Worm (Caenorhabditis elegans) whole organism, L1 larva: ENCODE measurements around the gene gbf-1.

Source experiments
- C34B4.2 ChIP-seq: sonication (generic microtip); optimal IDR thresholded peaks from 2 replicates; lab custom pipeline; 2017; ENCODE audit warnings: mild to moderate bottlenecking, missing genetic modification characterization, missing compliant biosample characterization
- F16B12.6 ChIP-seq: fragments of 150-350 bp; optimal IDR thresholded peaks from 2 replicates; lab custom pipeline; 2014; ENCODE audit warnings: missing biosample characterization, missing genetic modification characterization
- Y116A8C.19 ChIP-seq: sonication (generic microtip); optimal IDR thresholded peaks from 2 replicates; lab custom pipeline; 2016; ENCODE audit warnings: missing compliant biosample characterization, missing genetic modification characterization, borderline replicate concordance
- aly-2 ChIP-seq: fragments of 150-350 bp; optimal IDR thresholded peaks from 2 replicates; lab custom pipeline; 2014; ENCODE audit warnings: missing biosample characterization, missing genetic modification characterization
- blmp-1 ChIP-seq: fragments of 150-350 bp; optimal IDR thresholded peaks from 2 replicates; lab custom pipeline; 2014; ENCODE audit warnings: missing biosample characterization, missing genetic modification characterization
- ceh-63 ChIP-seq: fragments of 200-800 bp; sonication (Bioruptor generic); optimal IDR thresholded peaks from 2 replicates; lab custom pipeline; 2018; ENCODE audit warnings: mild to moderate bottlenecking, missing genetic modification characterization, missing compliant biosample characterization
- ceh-8 ChIP-seq: fragments of 200-800 bp; sonication (Bioruptor generic); optimal IDR thresholded peaks from 2 replicates; lab custom pipeline; 2018; ENCODE audit warnings: mild to moderate bottlenecking, missing genetic modification characterization, moderate library complexity, missing compliant biosample characterization
- ceh-88 ChIP-seq: fragments of 200-800 bp; sonication (Bioruptor generic); IDR thresholded peaks from 2 replicates; pipeline ENCODE4 v1.3.6; 2022; ENCODE audit warnings: missing genetic modification characterization, missing compliant biosample characterization
- ces-1 ChIP-seq: fragments of 150-350 bp; optimal IDR thresholded peaks from 2 replicates; lab custom pipeline; 2014; ENCODE audit warnings: missing biosample characterization, missing genetic modification reagents, missing genetic modification characterization
- dpl-1 ChIP-seq, 3 experiments: fragments of 150-350 bp in 2 of 3; sonication (generic microtip) in 1 of 3; optimal IDR thresholded peaks; 2 replicates each; lab custom pipeline; 2014 to 2017; ENCODE audit warnings: missing biosample characterization in 3 of 3, missing genetic modification characterization in 3 of 3, missing genetic modification reagents in 3 of 3
- efl-1 ChIP-seq, 4 experiments: fragments of 150-350 bp; optimal IDR thresholded peaks in 3 of 4; peaks in 1 of 4; 1 replicate in 1 of 4; 2 replicates in 3 of 4; lab custom pipeline; 2014; ENCODE audit warnings: missing biosample characterization in 2 of 4, missing genetic modification characterization in 2 of 4, missing genetic modification reagents in 2 of 4
- elt-2 ChIP-seq: sonication (generic microtip); optimal IDR thresholded peaks from 2 replicates; lab custom pipeline; 2016; ENCODE audit warnings: missing genetic modification characterization, mild to moderate bottlenecking, inconsistent platforms, missing compliant biosample characterization, missing genetic modification reagents
- fkh-4 ChIP-seq: sonication (generic microtip); optimal IDR thresholded peaks from 2 replicates; lab custom pipeline; 2016; ENCODE audit warnings: missing compliant biosample characterization, missing genetic modification characterization, borderline replicate concordance
- fkh-8 ChIP-seq: sonication (generic microtip); optimal IDR thresholded peaks from 2 replicates; lab custom pipeline; 2016; ENCODE audit warnings: mild to moderate bottlenecking, missing genetic modification characterization, missing compliant biosample characterization
- hlh-17 ChIP-seq: fragments of 200-800 bp; sonication (Bioruptor generic); optimal IDR thresholded peaks from 2 replicates; lab custom pipeline; 2018; ENCODE audit warnings: missing genetic modification characterization, mild to moderate bottlenecking, missing compliant biosample characterization, moderate library complexity, borderline replicate concordance
- hpl-2 ChIP-seq: fragments of 150-350 bp; optimal IDR thresholded peaks from 2 replicates; lab custom pipeline; 2014; ENCODE audit warnings: missing biosample characterization, missing genetic modification reagents, missing genetic modification characterization
- isw-1 ChIP-seq: fragments of 200-800 bp; sonication (Bioruptor generic); IDR thresholded peaks from 2 replicates; pipeline ENCODE4 v1.3.6; 2022; ENCODE audit warnings: missing genetic modification characterization, missing compliant biosample characterization
- jun-1 ChIP-seq: fragments of 150-350 bp; optimal IDR thresholded peaks from 2 replicates; lab custom pipeline; 2014; ENCODE audit warnings: missing biosample characterization, missing genetic modification reagents, missing genetic modification characterization
- lin-13 ChIP-seq: fragments of 150-350 bp; optimal IDR thresholded peaks from 2 replicates; lab custom pipeline; 2014; ENCODE audit warnings: missing biosample characterization, missing genetic modification reagents, missing genetic modification characterization
- lin-15B ChIP-seq: fragments of 150-350 bp; sonication (generic microtip); optimal IDR thresholded peaks from 3 replicates; lab custom pipeline; 2014; ENCODE audit warnings: missing biosample characterization, missing genetic modification characterization
- lin-39 ChIP-seq: fragments of 150-350 bp; optimal IDR thresholded peaks from 2 replicates; lab custom pipeline; 2014; ENCODE audit warnings: missing biosample characterization, missing genetic modification reagents, missing genetic modification characterization
- lsy-2 ChIP-seq, 2 experiments: fragments of 150-350 bp; optimal IDR thresholded peaks; 2 replicates each; lab custom pipeline; 2014; ENCODE audit warnings: missing biosample characterization in 2 of 2, missing genetic modification characterization in 2 of 2
- mab-9 ChIP-seq: fragments of 200-800 bp; sonication (Bioruptor generic); IDR thresholded peaks from 2 replicates; pipeline ENCODE4 v1.3.6; 2022; ENCODE audit warnings: missing genetic modification reagents, missing genetic modification characterization, missing compliant biosample characterization
- mdl-1 ChIP-seq, 2 experiments: fragments of 150-350 bp; optimal IDR thresholded peaks; 2 replicates each; lab custom pipeline; 2014 to 2017; ENCODE audit warnings: missing biosample characterization in 2 of 2, missing genetic modification characterization in 2 of 2, inconsistent platforms in 1 of 2
- mef-2 ChIP-seq: fragments of 150-350 bp; optimal IDR thresholded peaks from 2 replicates; lab custom pipeline; 2014; ENCODE audit warnings: missing biosample characterization, missing genetic modification characterization
- mep-1 ChIP-seq: fragments of 150-350 bp; optimal IDR thresholded peaks from 2 replicates; lab custom pipeline; 2014; ENCODE audit warnings: missing biosample characterization, missing genetic modification characterization
- nhr-11 ChIP-seq: fragments of 150-350 bp; optimal IDR thresholded peaks from 2 replicates; lab custom pipeline; 2014; ENCODE audit warnings: missing biosample characterization, missing genetic modification characterization
- nhr-12 ChIP-seq: sonication (generic microtip); optimal IDR thresholded peaks from 2 replicates; lab custom pipeline; 2017; ENCODE audit warnings: missing biosample characterization, missing genetic modification characterization
- nhr-19 ChIP-seq: fragments of 200-800 bp; sonication (Bioruptor generic); conservative IDR thresholded peaks from 2 replicates; pipeline ENCODE4 v1.3.6; 2022; ENCODE audit warnings: missing genetic modification characterization, missing compliant biosample characterization
- nhr-237 ChIP-seq: fragments of 150-350 bp; optimal IDR thresholded peaks from 2 replicates; lab custom pipeline; 2014; ENCODE audit warnings: missing biosample characterization, missing genetic modification characterization
- nhr-47 ChIP-seq: sonication (generic microtip); optimal IDR thresholded peaks from 2 replicates; lab custom pipeline; 2016; ENCODE audit warnings: mild to moderate bottlenecking, missing genetic modification characterization, moderate library complexity, missing compliant biosample characterization
- nhr-71 ChIP-seq: sonication (generic microtip); optimal IDR thresholded peaks from 2 replicates; lab custom pipeline; 2016; ENCODE audit warnings: mild to moderate bottlenecking, missing genetic modification characterization, moderate library complexity, missing compliant biosample characterization
- nhr-76 ChIP-seq: sonication (generic microtip); optimal IDR thresholded peaks from 2 replicates; lab custom pipeline; 2017; ENCODE audit warnings: missing biosample characterization, missing genetic modification characterization
- nhr-84 ChIP-seq: sonication (generic microtip); optimal IDR thresholded peaks from 2 replicates; lab custom pipeline; 2017; ENCODE audit warnings: missing biosample characterization, missing genetic modification characterization
- nhr-85 ChIP-seq: sonication (generic microtip); peaks from one replicate; lab custom pipeline; 2016; ENCODE audit warnings: missing genetic modification characterization, inconsistent platforms, missing compliant biosample characterization
- nhr-90 ChIP-seq: sonication (generic microtip); optimal IDR thresholded peaks from 2 replicates; lab custom pipeline; 2016; ENCODE audit warnings: mild to moderate bottlenecking, missing genetic modification characterization, missing compliant biosample characterization; ENCODE audit not compliant: poor library complexity
- pag-3 ChIP-seq: sonication (generic microtip); optimal IDR thresholded peaks from 2 replicates; lab custom pipeline; 2017; ENCODE audit warnings: missing genetic modification characterization, mild to moderate bottlenecking, missing compliant biosample characterization, antibody characterized with exemption, borderline replicate concordance; ENCODE audit not compliant: insufficient read depth
- pax-3 ChIP-seq: fragments of 200-800 bp; sonication (Bioruptor generic); optimal IDR thresholded peaks from 2 replicates; lab custom pipeline; 2018; ENCODE audit warnings: mild to moderate bottlenecking, missing genetic modification characterization, moderate library complexity, missing compliant biosample characterization
- pqm-1 ChIP-seq: sonication (generic microtip); optimal IDR thresholded peaks from 3 replicates; lab custom pipeline; 2017; ENCODE audit warnings: missing biosample characterization, missing genetic modification characterization
- skn-1 ChIP-seq: fragments of 150-350 bp; optimal IDR thresholded peaks from 2 replicates; lab custom pipeline; 2014; ENCODE audit warnings: missing biosample characterization, missing genetic modification characterization
- snu-23 ChIP-seq: sonication (generic microtip); optimal IDR thresholded peaks from 2 replicates; lab custom pipeline; 2016; ENCODE audit warnings: missing genetic modification characterization, missing compliant biosample characterization
- sox-4 ChIP-seq: sonication (generic microtip); optimal IDR thresholded peaks from 2 replicates; lab custom pipeline; 2016; ENCODE audit warnings: missing genetic modification characterization, missing compliant biosample characterization
- sptf-1 ChIP-seq: fragments of 150-350 bp; optimal IDR thresholded peaks from 2 replicates; lab custom pipeline; 2014; ENCODE audit warnings: missing biosample characterization, missing genetic modification characterization
- tbx-2 ChIP-seq: sonication (generic microtip); optimal IDR thresholded peaks from 2 replicates; lab custom pipeline; 2016; ENCODE audit warnings: missing genetic modification characterization, missing compliant biosample characterization
- tlp-1 ChIP-seq: fragments of 150-350 bp; optimal IDR thresholded peaks from 2 replicates; lab custom pipeline; 2014; ENCODE audit warnings: missing biosample characterization, missing genetic modification characterization
- unc-30 ChIP-seq: sonication (generic microtip); optimal IDR thresholded peaks from 2 replicates; lab custom pipeline; 2017; ENCODE audit warnings: missing biosample characterization, missing genetic modification characterization
- unc-86 ChIP-seq: sonication (generic microtip); optimal IDR thresholded peaks from 2 replicates; lab custom pipeline; 2016; ENCODE audit warnings: missing genetic modification characterization, missing compliant biosample characterization
- zag-1 ChIP-seq: fragments of 150-350 bp; optimal IDR thresholded peaks from 2 replicates; lab custom pipeline; 2014; ENCODE audit warnings: missing biosample characterization, missing genetic modification characterization
- zip-4 ChIP-seq: fragments of 200-800 bp; sonication (Bioruptor generic); optimal IDR thresholded peaks from 2 replicates; lab custom pipeline; 2018; ENCODE audit warnings: mild to moderate bottlenecking, missing genetic modification characterization, moderate library complexity, missing compliant biosample characterization
- ztf-11 ChIP-seq, 2 experiments: sonication (generic microtip); optimal IDR thresholded peaks; 2 replicates each; lab custom pipeline; 2016 to 2017; ENCODE audit warnings: missing genetic modification characterization in 2 of 2, missing biosample characterization in 1 of 2, missing compliant biosample characterization in 1 of 2

The gbf-1 gene

DNA sequence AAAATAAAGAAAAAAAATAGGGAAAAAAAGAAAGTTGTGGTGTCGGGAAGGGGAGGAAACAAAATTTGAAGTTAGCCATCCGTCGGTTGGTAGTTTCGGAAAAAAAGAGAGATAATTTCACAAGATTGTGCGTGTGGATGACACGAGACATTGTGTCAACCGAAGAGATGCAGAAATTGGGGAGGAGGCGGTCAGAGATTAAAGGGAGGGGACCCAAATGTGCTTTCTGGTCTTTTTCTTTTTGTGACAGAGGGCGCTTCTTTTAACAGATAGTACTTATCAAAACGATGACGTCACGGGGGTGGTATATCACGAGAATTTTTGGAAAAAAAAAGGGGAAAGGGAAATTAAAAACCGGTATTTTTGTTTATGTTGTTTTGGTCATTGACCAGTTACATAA is 35.0 kb downstream of the gbf-1 start (continued):
- peak in 1 of 2 experiments; percentile 11 for TF ChIP-seq mdl-1 (tag; optimal IDR thresholded peaks at IDR 0.05; lab: Kevin White, UChicago)
- TF ChIP-seq unc-86 (tag; lab: Kevin White, UChicago), result no peak
- TF ChIP-seq unc-30 (tag; lab: Kevin White, UChicago), result no peak
- TF ChIP-seq ztf-11 (tag; optimal IDR thresholded peaks at IDR 0.05; lab: Kevin White, UChicago), result no peak
- peak; percentile 20; the same call in 1 of the 2 replicates for TF ChIP-seq isw-1 (GFP tag; lab: Robert Waterston, UW)
- TF ChIP-seq fkh-4, result no peak
- no peak for TF ChIP-seq sptf-1
- TF ChIP-seq mep-1 (tag; lab: Kevin White, UChicago), result no peak
- no peak for TF ChIP-seq nhr-12
- TF ChIP-seq tlp-1 (tag; lab: Kevin White, UChicago), result no peak
- TF ChIP-seq C34B4.2 (tag; lab: Kevin White, UChicago), result no peak
- no peak for TF ChIP-seq ceh-8 (GFP tag; lab: Kevin White, UChicago)
- TF ChIP-seq nhr-90 (tag; lab: Kevin White, UChicago), result peak; percentile 8
- no peak for TF ChIP-seq lin-15B (tag; lab: Kevin White, UChicago)
- peak; percentile 28 for TF ChIP-seq zag-1
- TF ChIP-seq jun-1, result no peak
- no peak for TF ChIP-seq nhr-11 (tag; lab: Kevin White, UChicago)
- no peak for TF ChIP-seq hlh-17
- peak; percentile 51 for TF ChIP-seq nhr-19 (GFP tag; lab: Robert Waterston, UW)
- peak; percentile 57 to 65 for TF ChIP-seq lsy-2 (tag; optimal IDR thresholded peaks at IDR 0.05; lab: Kevin White, UChicago)
- peak; percentile 38 for TF ChIP-seq nhr-47 (tag; lab: Kevin White, UChicago)
- TF ChIP-seq tbx-2 (tag; lab: Kevin White, UChicago), result peak; percentile 50
- peak; percentile 29 to 44 (median 29) for TF ChIP-seq dpl-1 (GFP tag; optimal IDR thresholded peaks at IDR 0.05; lab: Kevin White, UChicago)
- peak; percentile 43 to 48 for TF ChIP-seq efl-1 (optimal IDR thresholded peaks at IDR 0.05; lab: Kevin White, UChicago)
- peak; percentile 31 to 33 for TF ChIP-seq efl-1 (GFP tag; optimal IDR thresholded peaks at IDR 0.05 in 1 of 2; lab: Kevin White, UChicago)
- TF ChIP-seq nhr-84 (tag; lab: Kevin White, UChicago), result no peak
- TF ChIP-seq nhr-85 (tag; lab: Kevin White, UChicago), result peak; percentile 85
- no peak for TF ChIP-seq sox-4
- no peak for TF ChIP-seq lin-13
- no peak for TF ChIP-seq aly-2 (tag; lab: Kevin White, UChicago)
- no peak for TF ChIP-seq pqm-1 (tag; lab: Kevin White, UChicago)
- TF ChIP-seq nhr-76, result no peak
- no peak for TF ChIP-seq pax-3 (tag; lab: Kevin White, UChicago)
- peak; percentile 70 for TF ChIP-seq snu-23 (GFP tag; lab: Kevin White, UChicago)
- TF ChIP-seq pag-3, result no peak
- no peak for TF ChIP-seq ces-1 (GFP tag; lab: Kevin White, UChicago)
- TF ChIP-seq blmp-1 (tag; lab: Kevin White, UChicago), result peak; percentile 84
- no peak for TF ChIP-seq mef-2 (tag; lab: Kevin White, UChicago)
- no peak for TF ChIP-seq nhr-237 (tag; lab: Kevin White, UChicago)
- TF ChIP-seq lin-39 (tag; lab: Kevin White, UChicago), result no peak
- no peak for TF ChIP-seq elt-2 (tag; lab: Kevin White, UChicago)
- TF ChIP-seq nhr-71 (tag; lab: Kevin White, UChicago), result peak; percentile 80
- no peak for TF ChIP-seq Y116A8C.19 (tag; lab: Kevin White, UChicago)
- no peak for TF ChIP-seq ceh-88 (GFP tag; lab: Robert Waterston, UW)
- peak; percentile 52; the same call in 1 of the 2 replicates for TF ChIP-seq mab-9 (GFP tag; lab: Robert Waterston, UW)
- no peak for TF ChIP-seq hpl-2
- TF ChIP-seq ceh-63 (GFP tag; lab: Kevin White, UChicago), result no peak
- no peak for TF ChIP-seq F16B12.6 (tag; lab: Kevin White, UChicago)
- TF ChIP-seq zip-4 (GFP tag; lab: Kevin White, UChicago), result no peak
- TF ChIP-seq fkh-8 (tag; lab: Kevin White, UChicago), result no peak
- peak; percentile 14 for TF ChIP-seq skn-1 (tag; lab: Kevin White, UChicago)
